Worm (Caenorhabditis elegans) whole organism, L4 larva: Measurements from ENCODE around the gene F58E2.2.

Experiments
- ama-1 ChIP-seq: fragments of 150-350 bp; optimal IDR thresholded peaks from 2 replicates; lab custom pipeline; 2014; ENCODE audit warnings: inconsistent platforms, mixed read lengths
- ceh-44 ChIP-seq: fragments of 200-800 bp; sonication (Bioruptor generic); IDR thresholded peaks from 2 replicates; pipeline ENCODE4 v1.3.6; 2022; ENCODE audit warnings: missing genetic modification reagents, missing genetic modification characterization, missing compliant biosample characterization
- lin-13 ChIP-seq: fragments of 150-350 bp; optimal IDR thresholded peaks from 2 replicates; lab custom pipeline; 2014; ENCODE audit warnings: missing biosample characterization, missing genetic modification reagents, missing genetic modification characterization
- lin-15B ChIP-seq: fragments of 150-350 bp; sonication (generic microtip); optimal IDR thresholded peaks from 3 replicates; lab custom pipeline; 2014; ENCODE audit warnings: missing biosample characterization, missing genetic modification characterization
- lir-3 ChIP-seq: sonication (generic microtip); optimal IDR thresholded peaks from 2 replicates; lab custom pipeline; 2016; ENCODE audit warnings: mild to moderate bottlenecking, missing genetic modification characterization, missing compliant biosample characterization
- nhr-11 ChIP-seq: fragments of 150-350 bp; optimal IDR thresholded peaks from 2 replicates; lab custom pipeline; 2014; ENCODE audit warnings: missing biosample characterization, missing genetic modification characterization
- pha-4 ChIP-seq, 2 experiments: fragments of 150-350 bp in 1 of 2; fragments of 200-800 bp in 1 of 2; sonication (Bioruptor generic) in 1 of 2; IDR thresholded peaks in 1 of 2; optimal IDR thresholded peaks in 1 of 2; 2 replicates each; pipeline versions ENCODE4 v1.3.6 to Lab custom; 2014 to 2022; ENCODE audit warnings: missing genetic modification characterization in 2 of 2, missing genetic modification reagents in 2 of 2, missing biosample characterization in 1 of 2, missing compliant biosample characterization in 1 of 2

ce11 chrIV:3422516-3422915 lies 47.3 kb upstream of the F58E2.2 start, which contains the start of gene C04C3.6:
- TF ChIP-seq lir-3 (no peak), ama-1 (lab: Kevin White, UChicago) (no peak), pha-4 (GFP tag; IDR thresholded peaks at IDR 0.05; lab: Robert Waterston, UW) (no peak), pha-4 (tag; optimal IDR thresholded peaks at IDR 0.05; lab: Kevin White, UChicago) (no peak), ceh-44 (GFP tag; lab: Robert Waterston, UW) (no peak), lin-13 (GFP tag; lab: Kevin White, UChicago) (no peak), nhr-11 (tag; lab: Kevin White, UChicago) (no peak), lin-15B (tag; lab: Kevin White, UChicago) (no peak)
